Worm (Caenorhabditis elegans): ENCODE results near the gene rcq-5.

ce11 chrIII:4015382-4015986 is 42.3 kb downstream of the rcq-5 start:
- no peak for TF ChIP-seq mep-1 (tag; optimal IDR thresholded peaks at IDR 0.05)
- no peak for TF ChIP-seq ztf-11 (tag; optimal IDR thresholded peaks at IDR 0.05)
- no peak for TF ChIP-seq unc-39 (tag; optimal IDR thresholded peaks at IDR 0.05)
- no peak for TF ChIP-seq hlh-1 (tag; optimal IDR thresholded peaks at IDR 0.05)
- no peak for TF ChIP-seq mls-2 (tag; optimal IDR thresholded peaks at IDR 0.05)
- TF ChIP-seq elt-3 (tag; optimal IDR thresholded peaks at IDR 0.05), result no peak
- TF ChIP-seq tbx-8 (GFP tag; optimal IDR thresholded peaks at IDR 0.05), result no peak
- no peak for TF ChIP-seq bed-3 (GFP tag; optimal IDR thresholded peaks at IDR 0.05)

Data from whole organism, mixed stage, embryonic.